Fruit fly (Drosophila melanogaster) whole organism, embryonic: ENCODE results near the gene mRpS31.

Source experiments
- CG10267 ChIP-seq: fragments of 200-800 bp; sonication (Bioruptor generic); optimal IDR thresholded peaks from 2 replicates; lab custom pipeline; 2018; ENCODE audit warnings: missing biosample characterization, mild to moderate bottlenecking, missing genetic modification characterization, moderate library complexity
- CG10979 ChIP-seq: fragments of 200-800 bp; sonication (Bioruptor generic); optimal IDR thresholded peaks from 2 replicates; lab custom pipeline; 2018; ENCODE audit warnings: missing biosample characterization, mild to moderate bottlenecking, missing genetic modification characterization, moderate library complexity
- CG11247 ChIP-seq: fragments of 200-800 bp; sonication (Bioruptor generic); IDR thresholded peaks from 2 replicates; pipeline ENCODE4 v1.3.6; 2022; ENCODE audit warnings: missing biosample characterization, missing genetic modification characterization
- CG11456 ChIP-seq: fragments of 200-800 bp; sonication (Bioruptor generic); IDR thresholded peaks from 3 replicates; pipeline ENCODE4 v1.3.6; 2022; ENCODE audit warnings: missing biosample characterization, missing genetic modification characterization
- CG11560 ChIP-seq: fragments of 200-800 bp; sonication (Bioruptor generic); IDR thresholded peaks from 3 replicates; pipeline ENCODE4 v1.3.6; 2022; ENCODE audit warnings: missing biosample characterization, missing genetic modification characterization
- CG12659 ChIP-seq: fragments of 200-800 bp; sonication (Bioruptor generic); optimal IDR thresholded peaks from 3 replicates; lab custom pipeline; 2017; ENCODE audit warnings: mild to moderate bottlenecking, missing biosample characterization, missing genetic modification reagents, missing genetic modification characterization
- CG2199 ChIP-seq: fragments of 200-800 bp; sonication (Bioruptor generic); IDR thresholded peaks from 3 replicates; pipeline ENCODE4 v1.3.6; 2022; ENCODE audit warnings: missing biosample characterization, missing genetic modification characterization
- CG2712 ChIP-seq: fragments of 200-800 bp; optimal IDR thresholded peaks from 3 replicates; lab custom pipeline; 2019; ENCODE audit warnings: missing biosample characterization, mild to moderate bottlenecking, missing genetic modification characterization, moderate library complexity
- CG30020 ChIP-seq: fragments of 200-800 bp; optimal IDR thresholded peaks from 2 replicates; lab custom pipeline; 2019; ENCODE audit warnings: missing biosample characterization, mild to moderate bottlenecking, missing genetic modification characterization, moderate library complexity
- CG31441 ChIP-seq: fragments of 200-800 bp; sonication (Bioruptor generic); IDR thresholded peaks from 2 replicates; pipeline ENCODE4 v1.3.6; 2022; ENCODE audit warnings: missing biosample characterization, missing genetic modification characterization
- CG4707 ChIP-seq: fragments of 200-800 bp; sonication (Bioruptor generic); optimal IDR thresholded peaks from 2 replicates; lab custom pipeline; 2018; ENCODE audit warnings: missing biosample characterization, mild to moderate bottlenecking, missing genetic modification characterization, moderate library complexity
- CG6175 ChIP-seq: fragments of 200-800 bp; sonication (Bioruptor generic); IDR thresholded peaks from 3 replicates; pipeline ENCODE4 v1.3.6; 2022; ENCODE audit warnings: missing biosample characterization, missing genetic modification characterization
- CG7839 ChIP-seq: fragments of 200-800 bp; sonication (Bioruptor generic); optimal IDR thresholded peaks from 3 replicates; lab custom pipeline; 2018; ENCODE audit warnings: missing biosample characterization, mild to moderate bottlenecking, missing genetic modification characterization, moderate library complexity
- CG7987 ChIP-seq: fragments of 200-800 bp; sonication (Bioruptor generic); optimal IDR thresholded peaks from 2 replicates; lab custom pipeline; 2018; ENCODE audit warnings: missing biosample characterization, mild to moderate bottlenecking, missing genetic modification characterization, moderate library complexity
- CG8290 ChIP-seq, 3 experiments: fragments of 200-800 bp; sonication (Bioruptor generic); optimal IDR thresholded peaks; 2 replicates each; lab custom pipeline; 2016 to 2019; ENCODE audit warnings: missing biosample characterization in 3 of 3, missing genetic modification characterization in 3 of 3, mild to moderate bottlenecking in 2 of 3, moderate library complexity in 1 of 3
- CG8478 ChIP-seq: fragments of >200 bp; optimal IDR thresholded peaks from 2 replicates; lab custom pipeline; 2018
- D ChIP-seq, 2 experiments: fragments of 200-800 bp in 1 of 2; fragments of >200 bp in 1 of 2; sonication (Bioruptor generic) in 1 of 2; optimal IDR thresholded peaks; 2 replicates in 1 of 2; 3 replicates in 1 of 2; lab custom pipeline; 2017; ENCODE audit warnings: mild to moderate bottlenecking in 1 of 2, missing biosample characterization in 1 of 2, missing genetic modification characterization in 1 of 2, missing genetic modification reagents in 1 of 2
- Med ChIP-seq: fragments of 200-800 bp; sonication (Bioruptor generic); peaks from one replicate; lab custom pipeline; 2016; ENCODE audit warnings: missing biosample characterization, missing genetic modification characterization, mild to moderate bottlenecking, inconsistent platforms, moderate library complexity
- Neu2 ChIP-seq: fragments of 200-800 bp; sonication (Bioruptor generic); optimal IDR thresholded peaks from 3 replicates; lab custom pipeline; 2016; ENCODE audit warnings: missing biosample characterization, missing genetic modification characterization, borderline replicate concordance
- Opbp ChIP-seq: fragments of 200-800 bp; sonication (Bioruptor generic); IDR thresholded peaks from 3 replicates; pipeline ENCODE4 v1.3.6; 2022; ENCODE audit warnings: missing biosample characterization, missing genetic modification characterization; ENCODE audit not compliant: partially characterized antibody
- TFAM ChIP-seq: fragments of 200-800 bp; sonication (Bioruptor generic); optimal IDR thresholded peaks from 2 replicates; lab custom pipeline; 2017; ENCODE audit warnings: missing biosample characterization, missing genetic modification characterization, inconsistent platforms
- cg ChIP-seq: fragments of 200-800 bp; sonication (Bioruptor generic); optimal IDR thresholded peaks from 3 replicates; lab custom pipeline; 2019; ENCODE audit warnings: missing biosample characterization, mild to moderate bottlenecking, missing genetic modification characterization, moderate library complexity
- cwo ChIP-seq: fragments of 200-800 bp; sonication (Bioruptor generic); optimal IDR thresholded peaks from 3 replicates; lab custom pipeline; 2017; ENCODE audit warnings: missing biosample characterization, missing genetic modification characterization, mild to moderate bottlenecking, moderate library complexity, missing genetic modification reagents
- dimm ChIP-seq: fragments of 200-800 bp; sonication (Bioruptor generic); IDR thresholded peaks from 2 replicates; pipeline ENCODE4 v1.3.6; 2022; ENCODE audit warnings: missing biosample characterization, missing genetic modification characterization
- dmrt11E ChIP-seq: fragments of 200-800 bp; sonication (Bioruptor generic); optimal IDR thresholded peaks from 3 replicates; lab custom pipeline; 2018; ENCODE audit warnings: missing biosample characterization, mild to moderate bottlenecking, missing genetic modification characterization, moderate library complexity
- fd96Cb ChIP-seq: fragments of 200-800 bp; sonication (Bioruptor generic); optimal IDR thresholded peaks from 2 replicates; lab custom pipeline; 2018; ENCODE audit warnings: missing biosample characterization, mild to moderate bottlenecking, missing genetic modification characterization, moderate library complexity
- gsb-n ChIP-seq: fragments of 200-800 bp; sonication (Bioruptor generic); optimal IDR thresholded peaks from 3 replicates; lab custom pipeline; 2018; ENCODE audit warnings: missing biosample characterization, mild to moderate bottlenecking, missing genetic modification characterization
- hb ChIP-seq: fragments of 200-800 bp; sonication (Bioruptor generic); IDR thresholded peaks from 3 replicates; pipeline ENCODE4 v1.3.6; 2022; ENCODE audit warnings: missing biosample characterization, missing genetic modification characterization; ENCODE audit not compliant: partially characterized antibody
- jing ChIP-seq: fragments of 200-800 bp; sonication (Bioruptor generic); optimal IDR thresholded peaks from 2 replicates; lab custom pipeline; 2018; ENCODE audit warnings: missing biosample characterization, mild to moderate bottlenecking, missing genetic modification characterization
- kay ChIP-seq: fragments of 200-800 bp; sonication (Bioruptor generic); optimal IDR thresholded peaks from 2 replicates; lab custom pipeline; 2016; ENCODE audit warnings: missing biosample characterization, missing genetic modification characterization
- klu ChIP-seq: fragments of 200-800 bp; sonication (Bioruptor generic); IDR thresholded peaks from 2 replicates; pipeline ENCODE4 v1.3.6; 2022; ENCODE audit warnings: missing biosample characterization, missing genetic modification characterization
- kni ChIP-seq: fragments of 200-800 bp; sonication (Bioruptor generic); optimal IDR thresholded peaks from 3 replicates; lab custom pipeline; 2017; ENCODE audit warnings: mild to moderate bottlenecking, missing biosample characterization, missing genetic modification reagents, missing genetic modification characterization
- lbe ChIP-seq: fragments of 200-800 bp; sonication (Bioruptor generic); optimal IDR thresholded peaks from 2 replicates; lab custom pipeline; 2016; ENCODE audit warnings: missing biosample characterization, mild to moderate bottlenecking, missing genetic modification characterization
- nau ChIP-seq: fragments of 200-800 bp; sonication (Bioruptor generic); optimal IDR thresholded peaks from 3 replicates; lab custom pipeline; 2017; ENCODE audit warnings: missing biosample characterization, mild to moderate bottlenecking, missing genetic modification characterization, missing genetic modification reagents
- p53 ChIP-seq: fragments of 200-800 bp; sonication (Bioruptor generic); optimal IDR thresholded peaks from 2 replicates; lab custom pipeline; 2016; ENCODE audit warnings: missing biosample characterization, missing genetic modification characterization
- pan ChIP-seq, 4 experiments: fragments of >200 bp in 3 of 4; fragments of 200-800 bp in 1 of 4; sonication (Bioruptor generic) in 1 of 4; optimal IDR thresholded peaks in 3 of 4; IDR thresholded peaks in 1 of 4; 2 replicates each; pipeline versions ENCODE4 v1.3.6 to Lab custom; 2017 to 2022; ENCODE audit warnings: missing biosample characterization in 2 of 4, missing genetic modification characterization in 2 of 4, mixed read lengths in 1 of 4
- prd ChIP-seq, 3 experiments: fragments of >200 bp in 2 of 3; fragments of 200-800 bp in 1 of 3; sonication (Bioruptor generic) in 1 of 3; optimal IDR thresholded peaks in 2 of 3; IDR thresholded peaks in 1 of 3; 2 replicates in 2 of 3; 3 replicates in 1 of 3; pipeline versions ENCODE4 v1.3.6 to Lab custom; 2017 to 2022; ENCODE audit warnings: missing biosample characterization in 1 of 3, missing genetic modification characterization in 1 of 3
- pros ChIP-seq: fragments of 200-800 bp; sonication (Bioruptor generic); optimal IDR thresholded peaks from 3 replicates; lab custom pipeline; 2019; ENCODE audit warnings: missing biosample characterization, mild to moderate bottlenecking, missing genetic modification characterization, moderate library complexity
- schlank ChIP-seq: fragments of 200-800 bp; sonication (Bioruptor generic); optimal IDR thresholded peaks from 2 replicates; lab custom pipeline; 2018; ENCODE audit warnings: missing biosample characterization, mild to moderate bottlenecking, missing genetic modification characterization
- sim ChIP-seq: fragments of 200-800 bp; sonication (Bioruptor generic); IDR thresholded peaks from 2 replicates; pipeline ENCODE4 v1.3.6; 2022; ENCODE audit warnings: missing biosample characterization, missing genetic modification characterization
- sima ChIP-seq: fragments of 200-800 bp; sonication (Bioruptor generic); optimal IDR thresholded peaks from 2 replicates; lab custom pipeline; 2016; ENCODE audit warnings: missing biosample characterization, missing genetic modification characterization
- slbo ChIP-seq: fragments of 200-800 bp; sonication (Bioruptor generic); IDR thresholded peaks from 2 replicates; pipeline ENCODE4 v1.3.6; 2022; ENCODE audit warnings: missing biosample characterization, missing genetic modification characterization
- so ChIP-seq: fragments of 200-800 bp; sonication (Bioruptor generic); IDR thresholded peaks from 3 replicates; pipeline ENCODE4 v1.3.6; 2022; ENCODE audit warnings: missing biosample characterization, missing genetic modification characterization
- twi ChIP-seq: fragments of 200-800 bp; optimal IDR thresholded peaks from 2 replicates; lab custom pipeline; 2019; ENCODE audit warnings: missing biosample characterization, mild to moderate bottlenecking, missing genetic modification characterization, moderate library complexity
- wdn ChIP-seq: fragments of 200-800 bp; sonication (Bioruptor generic); IDR thresholded peaks from 2 replicates; pipeline ENCODE4 v1.3.6; 2022; ENCODE audit warnings: missing biosample characterization, missing genetic modification characterization
- zen ChIP-seq: fragments of 200-800 bp; sonication (Bioruptor generic); optimal IDR thresholded peaks from 3 replicates; lab custom pipeline; 2018; ENCODE audit warnings: missing biosample characterization, mild to moderate bottlenecking, missing genetic modification characterization, moderate library complexity
- zfh1 ChIP-seq: fragments of 200-800 bp; sonication (Bioruptor generic); IDR thresholded peaks from 3 replicates; pipeline ENCODE4 v1.3.6; 2022; ENCODE audit warnings: missing biosample characterization, missing genetic modification characterization

mRpS31 gene

DNA sequence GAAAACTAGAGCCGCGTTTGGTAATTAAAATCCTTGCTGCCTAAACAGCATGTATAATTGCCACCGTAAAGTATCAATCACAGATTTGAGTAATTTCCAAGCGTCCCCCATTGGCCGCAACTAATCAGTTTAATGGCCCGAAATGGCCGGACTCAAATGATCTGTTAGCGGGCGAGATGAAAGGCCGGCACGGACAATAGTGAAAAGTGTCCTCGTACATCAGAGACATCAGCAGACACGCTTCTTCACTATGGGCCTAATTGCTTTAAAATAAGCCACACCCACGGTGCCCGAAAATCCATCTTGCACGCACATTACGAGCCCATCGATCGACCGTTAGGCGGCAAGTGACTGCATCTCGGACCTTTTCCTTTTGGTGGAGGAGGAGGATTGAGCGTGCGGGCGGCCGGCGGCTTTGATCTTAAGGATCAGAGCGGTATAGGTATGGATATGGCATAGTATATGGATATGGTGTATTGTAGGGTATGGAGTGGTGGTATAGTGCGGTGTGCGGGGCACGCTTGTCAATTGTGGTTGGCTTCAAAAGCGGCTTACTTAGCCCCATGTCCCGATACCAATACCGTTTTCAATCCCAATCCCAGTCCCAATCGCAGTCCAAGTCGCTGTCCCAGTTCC, 7.4 kb downstream of the mRpS31 start:
- no peak for TF ChIP-seq TFAM (GFP tag; lab: Kevin White, UChicago)
- no peak for TF ChIP-seq CG8478
- TF ChIP-seq sim (GFP tag; lab: Robert Waterston, UW), result no peak
- no peak for TF ChIP-seq CG30020 (tag; lab: Kevin White, UChicago)
- TF ChIP-seq kay (GFP tag; lab: Kevin White, UChicago), result no peak
- no peak for TF ChIP-seq lbe (GFP tag; lab: Kevin White, UChicago)
- peak; percentile 12 for TF ChIP-seq pros
- TF ChIP-seq CG8290 (GFP tag; optimal IDR thresholded peaks at IDR 0.05; lab: Kevin White, UChicago), result peak; percentile 4
- no peak for TF ChIP-seq CG8290 (tag; optimal IDR thresholded peaks at IDR 0.05; lab: Kevin White, UChicago)
- TF ChIP-seq schlank, result no peak
- TF ChIP-seq cg (GFP tag; lab: Kevin White, UChicago), result no peak
- TF ChIP-seq prd (optimal IDR thresholded peaks at IDR 0.05; lab: Kevin White, UChicago), result no peak
- peak; percentile 63; the same call in 2 of the 3 replicates for TF ChIP-seq prd (GFP tag; IDR thresholded peaks at IDR 0.05; lab: Robert Waterston, UW)
- no peak for TF ChIP-seq CG11247 (GFP tag; lab: Robert Waterston, UW)
- TF ChIP-seq pan (optimal IDR thresholded peaks at IDR 0.05; lab: Kevin White, UChicago), result peak in 1 of 2 experiments; percentile 67
- TF ChIP-seq pan (GFP tag; optimal IDR thresholded peaks at IDR 0.05 in 1 of 2, IDR thresholded peaks at IDR 0.05 in 1 of 2), result peak in 1 of 2 experiments; percentile 35
- no peak for TF ChIP-seq CG10267
- peak; percentile 69; the same call in 1 of the 3 replicates for TF ChIP-seq CG2199
- 0 out of 3 replicates have a peak, but pooled peaks have one; percentile 30 for TF ChIP-seq Opbp (GFP tag; lab: Robert Waterston, UW)
- no peak for TF ChIP-seq zfh1 (GFP tag; lab: Robert Waterston, UW)
- peak; percentile 61 for TF ChIP-seq kni
- TF ChIP-seq klu (GFP tag; lab: Robert Waterston, UW), result no peak
- TF ChIP-seq sima (GFP tag; lab: Kevin White, UChicago), result no peak
- TF ChIP-seq CG2712 (tag; lab: Kevin White, UChicago), result no peak
- TF ChIP-seq CG4707 (GFP tag; lab: Kevin White, UChicago), result peak; percentile 13
- peak; percentile 16 for TF ChIP-seq twi
- peak; percentile 75 for TF ChIP-seq D (optimal IDR thresholded peaks at IDR 0.05; lab: Kevin White, UChicago)
- TF ChIP-seq D (GFP tag; optimal IDR thresholded peaks at IDR 0.05; lab: Kevin White, UChicago), result no peak
- TF ChIP-seq cwo (GFP tag; lab: Kevin White, UChicago), result no peak
- TF ChIP-seq CG7987 (GFP tag; lab: Kevin White, UChicago), result no peak
- no peak for TF ChIP-seq nau (GFP tag; lab: Kevin White, UChicago)
- peak; percentile 95 for TF ChIP-seq zen (tag; lab: Kevin White, UChicago)
- TF ChIP-seq so (GFP tag; lab: Robert Waterston, UW), result no peak
- TF ChIP-seq gsb-n (tag; lab: Kevin White, UChicago), result peak; percentile 42
- TF ChIP-seq wdn (GFP tag; lab: Robert Waterston, UW), result no peak
- no peak for TF ChIP-seq CG11456 (GFP tag; lab: Robert Waterston, UW)
- no peak for TF ChIP-seq Med (GFP tag; lab: Kevin White, UChicago)
- TF ChIP-seq dimm, result no peak
- TF ChIP-seq hb (GFP tag; lab: Robert Waterston, UW), result no peak

DNA sequence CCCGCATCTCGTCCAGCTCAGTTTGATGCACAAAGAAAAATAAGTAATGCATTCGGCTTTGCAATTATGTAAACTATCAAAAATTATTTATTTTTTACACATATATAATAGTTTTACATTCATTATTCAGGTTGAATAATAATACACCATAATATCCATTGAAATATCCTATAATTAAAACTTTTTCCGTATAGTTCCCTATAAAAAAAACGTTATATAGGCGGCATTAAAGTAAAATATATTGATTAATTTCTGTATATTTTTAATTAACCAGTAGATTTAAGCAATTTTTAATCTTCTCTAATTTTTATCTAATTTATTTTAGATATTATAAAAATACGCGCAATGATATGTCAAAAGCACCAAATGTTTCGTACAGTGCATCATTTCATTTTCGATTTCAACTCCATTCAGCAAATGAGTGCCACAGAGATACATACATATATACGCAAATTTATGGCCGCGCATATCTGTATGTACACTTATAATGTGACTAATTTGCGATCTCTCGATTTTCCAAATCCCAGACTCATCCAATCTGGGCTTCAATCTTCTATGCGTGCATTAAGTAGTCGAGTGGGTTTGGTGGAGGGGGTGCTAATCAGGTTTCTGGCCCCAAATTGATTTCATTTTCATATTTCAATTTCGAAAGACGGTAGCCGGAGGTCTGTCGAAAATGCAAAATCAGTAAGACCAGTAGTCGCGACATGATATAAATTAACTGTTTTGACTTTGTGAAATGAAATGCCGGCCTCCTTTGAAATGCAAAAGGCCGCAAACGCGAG, 8.4 kb downstream of the mRpS31 start:
- TF ChIP-seq jing (GFP tag; lab: Kevin White, UChicago) (no peak), slbo (no peak), CG6175 (no peak), CG10979 (tag; lab: Kevin White, UChicago) (peak; percentile 35), zen (tag; lab: Kevin White, UChicago) (no peak), CG7839 (tag; lab: Kevin White, UChicago) (peak; percentile 29), Neu2 (GFP tag; lab: Kevin White, UChicago) (no peak), p53 (GFP tag; lab: Kevin White, UChicago) (no peak), CG12659 (GFP tag; lab: Kevin White, UChicago) (no peak), CG11560 (tag; lab: Robert Waterston, UW) (no peak), CG31441 (peak; percentile 63), fd96Cb (tag; lab: Kevin White, UChicago) (peak; percentile 20), dmrt11E (peak; percentile 60)
